Fruit fly (Drosophila melanogaster) whole organism, embryonic: ENCODE measurements around the gene qless.

ENCODE experiments used
- Blimp-1 ChIP-seq: fragments of 200-800 bp; sonication (Bioruptor generic); optimal IDR thresholded peaks from 3 replicates; lab custom pipeline; 2018; ENCODE audit warnings: missing biosample characterization, missing genetic modification characterization, mild to moderate bottlenecking, moderate library complexity, missing genetic modification reagents
- CG10979 ChIP-seq: fragments of 200-800 bp; sonication (Bioruptor generic); optimal IDR thresholded peaks from 2 replicates; lab custom pipeline; 2018; ENCODE audit warnings: missing biosample characterization, mild to moderate bottlenecking, missing genetic modification characterization, moderate library complexity
- CG11504 ChIP-seq: fragments of 200-800 bp; sonication (Bioruptor generic); optimal IDR thresholded peaks from 3 replicates; lab custom pipeline; 2019; ENCODE audit warnings: missing biosample characterization, mild to moderate bottlenecking, missing genetic modification characterization, moderate library complexity
- CG12071 ChIP-seq: fragments of 200-800 bp; sonication (Bioruptor generic); optimal IDR thresholded peaks from 3 replicates; lab custom pipeline; 2018; ENCODE audit warnings: missing biosample characterization, mild to moderate bottlenecking, missing genetic modification characterization
- CG12236 ChIP-seq: fragments of 200-800 bp; sonication (Bioruptor generic); optimal IDR thresholded peaks from 2 replicates; lab custom pipeline; 2016; ENCODE audit warnings: missing biosample characterization, missing genetic modification characterization
- CG12391 ChIP-seq: fragments of 200-800 bp; sonication (Bioruptor generic); optimal IDR thresholded peaks from 3 replicates; lab custom pipeline; 2018; ENCODE audit warnings: missing biosample characterization, mild to moderate bottlenecking, missing genetic modification characterization, moderate library complexity
- CG13424 ChIP-seq: fragments of 200-800 bp; sonication (Bioruptor generic); optimal IDR thresholded peaks from 2 replicates; lab custom pipeline; 2019; ENCODE audit warnings: missing biosample characterization, mild to moderate bottlenecking, missing genetic modification characterization, moderate library complexity
- CG2116 ChIP-seq: fragments of 200-800 bp; sonication (Bioruptor generic); optimal IDR thresholded peaks from 3 replicates; lab custom pipeline; 2018; ENCODE audit warnings: missing biosample characterization, mild to moderate bottlenecking, missing genetic modification characterization
- CG2678 ChIP-seq: fragments of 200-800 bp; sonication (Bioruptor generic); optimal IDR thresholded peaks from 3 replicates; lab custom pipeline; 2019; ENCODE audit warnings: missing biosample characterization, mild to moderate bottlenecking, missing genetic modification characterization, moderate library complexity
- CG31441 ChIP-seq: fragments of 200-800 bp; sonication (Bioruptor generic); IDR thresholded peaks from 2 replicates; pipeline ENCODE4 v1.3.6; 2022; ENCODE audit warnings: missing biosample characterization, missing genetic modification characterization
- CG5180 ChIP-seq: fragments of 200-800 bp; sonication (Bioruptor generic); optimal IDR thresholded peaks from 3 replicates; lab custom pipeline; 2017; ENCODE audit warnings: missing biosample characterization, missing genetic modification characterization, mild to moderate bottlenecking, moderate library complexity, missing genetic modification reagents
- CG6689 ChIP-seq: fragments of 200-800 bp; sonication (Bioruptor generic); IDR thresholded peaks from 2 replicates; pipeline ENCODE4 v1.3.6; 2022; ENCODE audit warnings: missing biosample characterization, missing genetic modification characterization
- CG7839 ChIP-seq: fragments of 200-800 bp; sonication (Bioruptor generic); optimal IDR thresholded peaks from 3 replicates; lab custom pipeline; 2018; ENCODE audit warnings: missing biosample characterization, mild to moderate bottlenecking, missing genetic modification characterization, moderate library complexity
- CG8388 ChIP-seq: fragments of 200-800 bp; sonication (Bioruptor generic); optimal IDR thresholded peaks from 2 replicates; lab custom pipeline; 2019; ENCODE audit warnings: missing biosample characterization, mild to moderate bottlenecking, missing genetic modification characterization, moderate library complexity
- Camta ChIP-seq: fragments of 200-800 bp; sonication (Bioruptor generic); optimal IDR thresholded peaks from 2 replicates; lab custom pipeline; 2016; ENCODE audit warnings: missing biosample characterization, missing genetic modification characterization
- Drgx ChIP-seq: fragments of 200-800 bp; sonication (Bioruptor generic); IDR thresholded peaks from 2 replicates; pipeline ENCODE4 v1.3.6; 2022; ENCODE audit warnings: missing biosample characterization, missing genetic modification characterization
- Hr51 ChIP-seq, 2 experiments: fragments of 200-800 bp; sonication (Bioruptor generic); optimal IDR thresholded peaks; 2 replicates in 1 of 2; 3 replicates in 1 of 2; lab custom pipeline; 2016 to 2018; ENCODE audit warnings: missing biosample characterization in 2 of 2, missing genetic modification characterization in 2 of 2, mild to moderate bottlenecking in 1 of 2, moderate library complexity in 1 of 2
- MESR4 ChIP-seq: fragments of 200-800 bp; sonication (Bioruptor generic); optimal IDR thresholded peaks from 2 replicates; lab custom pipeline; 2018; ENCODE audit warnings: missing biosample characterization, mild to moderate bottlenecking, missing genetic modification characterization, moderate library complexity
- NC2α ChIP-seq: fragments of 200-800 bp; sonication (Bioruptor generic); optimal IDR thresholded peaks from 2 replicates; lab custom pipeline; 2016; ENCODE audit warnings: missing biosample characterization, missing genetic modification characterization
- NK7.1 ChIP-seq: fragments of 200-800 bp; sonication (Bioruptor generic); optimal IDR thresholded peaks from 3 replicates; lab custom pipeline; 2016; ENCODE audit warnings: missing biosample characterization, missing genetic modification characterization
- Neu2 ChIP-seq: fragments of 200-800 bp; sonication (Bioruptor generic); optimal IDR thresholded peaks from 3 replicates; lab custom pipeline; 2016; ENCODE audit warnings: missing biosample characterization, missing genetic modification characterization, borderline replicate concordance
- Ptx1 ChIP-seq: fragments of 200-800 bp; sonication (Bioruptor generic); IDR thresholded peaks from 2 replicates; pipeline ENCODE4 v1.3.6; 2022; ENCODE audit warnings: missing biosample characterization, missing genetic modification characterization
- Rfx ChIP-seq: fragments of 200-800 bp; sonication (Bioruptor generic); IDR thresholded peaks from 2 replicates; pipeline ENCODE4 v1.3.6; 2022; ENCODE audit warnings: missing biosample characterization, missing genetic modification characterization
- Sox102F ChIP-seq: fragments of 200-800 bp; sonication (Bioruptor generic); optimal IDR thresholded peaks from 2 replicates; lab custom pipeline; 2018; ENCODE audit warnings: missing biosample characterization, mild to moderate bottlenecking, missing genetic modification characterization, moderate library complexity
- Ssrp ChIP-seq: fragments of 200-800 bp; sonication (Bioruptor generic); optimal IDR thresholded peaks from 2 replicates; lab custom pipeline; 2018; ENCODE audit warnings: missing biosample characterization, mild to moderate bottlenecking, missing genetic modification characterization, moderate library complexity
- Xrp1 ChIP-seq: fragments of 200-800 bp; sonication (Bioruptor generic); IDR thresholded peaks from 2 replicates; pipeline ENCODE4 v1.3.6; 2022; ENCODE audit warnings: missing biosample characterization, missing genetic modification characterization
- al ChIP-seq: fragments of 200-800 bp; sonication (Bioruptor generic); IDR thresholded peaks from 2 replicates; pipeline ENCODE4 v1.3.6; 2022; ENCODE audit warnings: missing biosample characterization, missing genetic modification characterization
- az2 ChIP-seq: fragments of 200-800 bp; sonication (Bioruptor generic); optimal IDR thresholded peaks from 3 replicates; lab custom pipeline; 2016; ENCODE audit warnings: missing biosample characterization, missing genetic modification characterization
- bsh ChIP-seq, 2 experiments: fragments of 200-800 bp; sonication (Bioruptor generic); optimal IDR thresholded peaks; 2 replicates each; lab custom pipeline; 2017 to 2018; ENCODE audit warnings: mild to moderate bottlenecking in 2 of 2, missing biosample characterization in 2 of 2, missing genetic modification characterization in 2 of 2, moderate library complexity in 1 of 2
- dmrt99B ChIP-seq: fragments of 200-800 bp; sonication (Bioruptor generic); optimal IDR thresholded peaks from 2 replicates; lab custom pipeline; 2018; ENCODE audit warnings: missing biosample characterization, mild to moderate bottlenecking, missing genetic modification characterization, moderate library complexity
- ftz-f1 ChIP-seq: fragments of 200-800 bp; sonication (Bioruptor generic); optimal IDR thresholded peaks from 2 replicates; lab custom pipeline; 2016; ENCODE audit warnings: missing biosample characterization, missing genetic modification characterization
- gem ChIP-seq: fragments of 200-800 bp; sonication (Bioruptor generic); optimal IDR thresholded peaks from 2 replicates; lab custom pipeline; 2019; ENCODE audit warnings: missing biosample characterization, mild to moderate bottlenecking, missing genetic modification characterization, moderate library complexity
- mam ChIP-seq: fragments of 200-800 bp; sonication (Bioruptor generic); optimal IDR thresholded peaks from 3 replicates; lab custom pipeline; 2016; ENCODE audit warnings: missing biosample characterization, missing genetic modification characterization
- nmo ChIP-seq: fragments of 200-800 bp; sonication (Bioruptor generic); optimal IDR thresholded peaks from 2 replicates; lab custom pipeline; 2018; ENCODE audit warnings: missing biosample characterization, mild to moderate bottlenecking, missing genetic modification characterization, moderate library complexity
- prd ChIP-seq, 3 experiments: fragments of >200 bp in 2 of 3; fragments of 200-800 bp in 1 of 3; sonication (Bioruptor generic) in 1 of 3; optimal IDR thresholded peaks in 2 of 3; IDR thresholded peaks in 1 of 3; 2 replicates in 2 of 3; 3 replicates in 1 of 3; pipeline versions ENCODE4 v1.3.6 to Lab custom; 2017 to 2022; ENCODE audit warnings: missing biosample characterization in 1 of 3, missing genetic modification characterization in 1 of 3
- row ChIP-seq: fragments of 200-800 bp; sonication (Bioruptor generic); IDR thresholded peaks from 3 replicates; pipeline ENCODE4 v1.3.6; 2022; ENCODE audit warnings: missing biosample characterization, missing genetic modification characterization
- run ChIP-seq: fragments of 200-800 bp; sonication (Bioruptor generic); optimal IDR thresholded peaks from 3 replicates; lab custom pipeline; 2018; ENCODE audit warnings: missing biosample characterization, mild to moderate bottlenecking, missing genetic modification characterization
- scrt ChIP-seq: fragments of 200-800 bp; sonication (Bioruptor generic); optimal IDR thresholded peaks from 2 replicates; lab custom pipeline; 2018; ENCODE audit warnings: missing biosample characterization, mild to moderate bottlenecking, missing genetic modification characterization, moderate library complexity
- sens ChIP-seq: fragments of 200-800 bp; sonication (Bioruptor generic); peaks from one replicate; lab custom pipeline; 2016; ENCODE audit warnings: missing biosample characterization, missing genetic modification characterization
- shn ChIP-seq: fragments of 200-800 bp; sonication (Bioruptor generic); optimal IDR thresholded peaks from 3 replicates; lab custom pipeline; 2016; ENCODE audit warnings: missing biosample characterization, missing genetic modification characterization
- vvl ChIP-seq: fragments of 200-800 bp; sonication (Bioruptor generic); IDR thresholded peaks from 2 replicates; pipeline ENCODE4 v1.3.6; 2022; ENCODE audit warnings: missing biosample characterization, missing genetic modification characterization

qless gene

DNA sequence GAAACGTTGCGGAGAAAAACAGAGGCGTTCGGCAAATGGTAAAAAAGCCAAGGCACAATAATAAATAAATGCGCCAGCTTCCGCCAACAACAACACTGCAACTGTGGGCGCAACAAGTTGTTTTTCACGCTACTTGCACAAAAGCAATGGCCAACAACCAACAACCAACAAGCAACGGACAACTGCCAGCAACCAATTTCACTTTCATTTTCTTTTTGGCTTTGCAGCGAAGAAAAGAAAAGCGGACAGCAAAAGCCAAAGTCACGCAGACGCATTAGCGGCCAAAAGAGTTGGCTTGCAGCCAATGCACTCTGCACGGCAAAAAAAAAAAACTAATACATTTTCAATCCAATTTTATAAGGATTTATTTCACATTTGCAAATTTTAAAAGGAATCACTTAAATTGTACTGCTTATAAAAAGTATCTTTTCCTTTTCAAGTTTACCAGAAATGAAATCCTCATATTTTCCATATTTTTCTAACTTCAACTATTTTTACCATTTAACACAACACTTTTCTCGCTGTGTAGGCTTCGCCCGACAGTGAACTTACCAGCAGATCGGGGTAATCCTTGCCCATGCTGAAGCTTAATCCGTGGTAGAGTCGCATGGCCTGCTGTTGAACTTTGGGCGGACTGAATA is 1.2 kb downstream of the qless start:
- TF ChIP-seq mam (no peak), Drgx (peak; percentile 55), Ssrp (tag; lab: Kevin White, UChicago) (peak; percentile 0), az2 (GFP tag; lab: Kevin White, UChicago) (peak; percentile 20), CG8388 (GFP tag; lab: Kevin White, UChicago) (peak; percentile 4), CG5180 (GFP tag; lab: Kevin White, UChicago) (no peak), ftz-f1 (GFP tag; lab: Kevin White, UChicago) (no peak), NK7.1 (no peak), MESR4 (GFP tag; lab: Kevin White, UChicago) (no peak), Sox102F (GFP tag; lab: Kevin White, UChicago) (peak; percentile 49), bsh (GFP tag; optimal IDR thresholded peaks at IDR 0.05; lab: Kevin White, UChicago) (peak in 1 of 2 experiments; percentile 27), shn (GFP tag; lab: Kevin White, UChicago) (no peak), CG6689 (peak; percentile 11; the same call in 1 of the 2 replicates), dmrt99B (tag; lab: Kevin White, UChicago) (peak; percentile 31), prd (optimal IDR thresholded peaks at IDR 0.05; lab: Kevin White, UChicago) (no peak), prd (GFP tag; IDR thresholded peaks at IDR 0.05; lab: Robert Waterston, UW) (peak; percentile 17; the same call in 1 of the 3 replicates), gem (tag; lab: Kevin White, UChicago) (peak; percentile 31), Rfx (GFP tag; lab: Robert Waterston, UW) (no peak), Blimp-1 (peak; percentile 91), CG7839 (tag; lab: Kevin White, UChicago) (peak; percentile 1), Camta (GFP tag; lab: Kevin White, UChicago) (peak; percentile 8), CG2678 (tag; lab: Kevin White, UChicago) (peak; percentile 33), CG12071 (GFP tag; lab: Kevin White, UChicago) (no peak), CG31441 (no peak), CG13424 (tag; lab: Kevin White, UChicago) (peak; percentile 10), nmo (GFP tag; lab: Kevin White, UChicago) (peak; percentile 17), Ptx1 (0 out of 2 replicates have a peak, but pooled peaks have one; percentile 20), al (GFP tag; lab: Robert Waterston, UW) (no peak), CG10979 (peak; percentile 41), NC2α (GFP tag; lab: Kevin White, UChicago) (no peak), Xrp1 (GFP tag; lab: Robert Waterston, UW) (peak; percentile 39; the same call in 1 of the 2 replicates), vvl (GFP tag; lab: Robert Waterston, UW) (peak; percentile 20; the same call in 1 of the 2 replicates), sens (GFP tag; lab: Kevin White, UChicago) (peak; percentile 69), scrt (GFP tag; lab: Kevin White, UChicago) (no peak), CG12391 (tag; lab: Kevin White, UChicago) (peak; percentile 7), Hr51 (GFP tag; optimal IDR thresholded peaks at IDR 0.05; lab: Kevin White, UChicago) (peak in 1 of 2 experiments; percentile 6), run (tag; lab: Kevin White, UChicago) (no peak), CG11504 (tag; lab: Kevin White, UChicago) (peak; percentile 6), CG12236 (GFP tag; lab: Kevin White, UChicago) (no peak), CG2116 (GFP tag; lab: Kevin White, UChicago) (no peak), row (peak; percentile 17; the same call in 1 of the 3 replicates), Neu2 (no peak)
